Fruit fly (Drosophila melanogaster) whole organism, embryonic: ENCODE data around the gene Fum1.
A peak's percentile ranks its signal among the peaks of the same experiment; 100 is the strongest.

Experiments used
- CG1603 ChIP-seq: fragments of 200-800 bp; sonication (Bioruptor generic); optimal IDR thresholded peaks from 2 replicates; lab custom pipeline; 2019; ENCODE audit warnings: missing biosample characterization, mild to moderate bottlenecking, missing genetic modification characterization, moderate library complexity
- CG4730 ChIP-seq: fragments of 200-800 bp; sonication (Bioruptor generic); IDR thresholded peaks from 2 replicates; pipeline ENCODE4 v1.3.6; 2022; ENCODE audit warnings: missing biosample characterization, missing genetic modification characterization
- CG8944 ChIP-seq: fragments of 200-800 bp; sonication (Bioruptor generic); optimal IDR thresholded peaks from 3 replicates; lab custom pipeline; 2016; ENCODE audit warnings: missing biosample characterization, missing genetic modification characterization
- CoRest ChIP-seq: fragments of 200-800 bp; sonication (Bioruptor generic); optimal IDR thresholded peaks from 3 replicates; lab custom pipeline; 2018; ENCODE audit warnings: missing biosample characterization, mild to moderate bottlenecking, missing genetic modification characterization, moderate library complexity
- Xrp1 ChIP-seq: fragments of 200-800 bp; sonication (Bioruptor generic); IDR thresholded peaks from 2 replicates; pipeline ENCODE4 v1.3.6; 2022; ENCODE audit warnings: missing biosample characterization, missing genetic modification characterization
- sug ChIP-seq: fragments of 200-800 bp; optimal IDR thresholded peaks from 2 replicates; lab custom pipeline; 2019; ENCODE audit warnings: missing biosample characterization, mild to moderate bottlenecking, missing genetic modification characterization, moderate library complexity

- no peak for TF ChIP-seq CG1603
- TF ChIP-seq sug (tag; lab: Kevin White, UChicago) = peak; percentile 8
- no peak for TF ChIP-seq CG8944 (GFP tag; lab: Kevin White, UChicago)
- 0 out of 2 replicates have a peak, but pooled peaks have one; percentile 22 for TF ChIP-seq Xrp1 (GFP tag; lab: Robert Waterston, UW)
- TF ChIP-seq CG4730 (GFP tag; lab: Robert Waterston, UW) = no peak
- no peak for TF ChIP-seq CoRest (tag; lab: Kevin White, UChicago)
These were observed 41.7 kb downstream of the Fum1 start for dm6 chrX:6719968-6720367.
